Worm (Caenorhabditis elegans) whole organism, L1 larva: ENCODE measurements around the gene F23F1.4.
A peak's percentile ranks its signal among the peaks of the same experiment; 100 is the strongest.

Experiments
- C04F5.9 ChIP-seq: sonication (generic microtip); optimal IDR thresholded peaks from 2 replicates; lab custom pipeline; 2016; ENCODE audit warnings: missing genetic modification characterization, missing compliant biosample characterization
- C16A3.4 ChIP-seq: fragments of 150-350 bp; optimal IDR thresholded peaks from 2 replicates; lab custom pipeline; 2014; ENCODE audit warnings: missing biosample characterization, missing genetic modification characterization
- F16B12.6 ChIP-seq: fragments of 150-350 bp; optimal IDR thresholded peaks from 2 replicates; lab custom pipeline; 2014; ENCODE audit warnings: missing biosample characterization, missing genetic modification characterization
- aly-2 ChIP-seq: fragments of 150-350 bp; optimal IDR thresholded peaks from 2 replicates; lab custom pipeline; 2014; ENCODE audit warnings: missing biosample characterization, missing genetic modification characterization
- blmp-1 ChIP-seq: fragments of 150-350 bp; optimal IDR thresholded peaks from 2 replicates; lab custom pipeline; 2014; ENCODE audit warnings: missing biosample characterization, missing genetic modification characterization
- ceh-82 ChIP-seq, 3 experiments: fragments of 150-350 bp in 1 of 3; sonication (generic microtip) in 2 of 3; optimal IDR thresholded peaks; 2 replicates each; lab custom pipeline; 2014 to 2017; ENCODE audit warnings: missing biosample characterization in 3 of 3, missing genetic modification characterization in 3 of 3
- ceh-88 ChIP-seq: fragments of 200-800 bp; sonication (Bioruptor generic); IDR thresholded peaks from 2 replicates; pipeline ENCODE4 v1.3.6; 2022; ENCODE audit warnings: missing genetic modification characterization, missing compliant biosample characterization
- dpl-1 ChIP-seq, 3 experiments: fragments of 150-350 bp in 2 of 3; sonication (generic microtip) in 1 of 3; optimal IDR thresholded peaks; 2 replicates each; lab custom pipeline; 2014 to 2017; ENCODE audit warnings: missing biosample characterization in 3 of 3, missing genetic modification characterization in 3 of 3, missing genetic modification reagents in 3 of 3
- dsc-1 ChIP-seq: sonication (generic microtip); optimal IDR thresholded peaks from 2 replicates; lab custom pipeline; 2016; ENCODE audit warnings: mild to moderate bottlenecking, missing genetic modification characterization, missing compliant biosample characterization
- efl-1 ChIP-seq, 4 experiments: fragments of 150-350 bp; optimal IDR thresholded peaks in 3 of 4; peaks in 1 of 4; 1 replicate in 1 of 4; 2 replicates in 3 of 4; lab custom pipeline; 2014; ENCODE audit warnings: missing biosample characterization in 2 of 4, missing genetic modification characterization in 2 of 4, missing genetic modification reagents in 2 of 4
- efl-3 ChIP-seq: fragments of 200-800 bp; sonication (Bioruptor generic); optimal IDR thresholded peaks from 2 replicates; lab custom pipeline; 2018; ENCODE audit warnings: mild to moderate bottlenecking, missing genetic modification characterization, missing compliant biosample characterization
- egl-13 ChIP-seq: sonication (generic microtip); optimal IDR thresholded peaks from 2 replicates; lab custom pipeline; 2016; ENCODE audit warnings: missing genotype, missing genetic modification reagents, missing genetic modification characterization, missing compliant biosample characterization
- egl-27 ChIP-seq, 2 experiments: fragments of 150-350 bp in 1 of 2; sonication (generic microtip); optimal IDR thresholded peaks; 3 replicates each; lab custom pipeline; 2017 to 2018; ENCODE audit warnings: missing biosample characterization in 2 of 2, missing genetic modification characterization in 2 of 2, missing genetic modification reagents in 2 of 2
- elt-3 ChIP-seq, 6 experiments: fragments of 150-350 bp in 1 of 6; sonication (generic microtip); optimal IDR thresholded peaks; 2 replicates each; lab custom pipeline; 2017 to 2018; ENCODE audit warnings: missing biosample characterization in 6 of 6, missing genetic modification characterization in 6 of 6, inconsistent platforms in 1 of 6
- ets-5 ChIP-seq: fragments of 200-800 bp; sonication (Bioruptor generic); IDR thresholded peaks from 2 replicates; pipeline ENCODE4 v1.3.6; 2022; ENCODE audit warnings: missing genetic modification characterization, missing compliant biosample characterization
- fkh-10 ChIP-seq: sonication (generic microtip); optimal IDR thresholded peaks from 2 replicates; lab custom pipeline; 2017; ENCODE audit warnings: missing biosample characterization, missing genetic modification reagents, missing genetic modification characterization
- fkh-4 ChIP-seq: sonication (generic microtip); optimal IDR thresholded peaks from 2 replicates; lab custom pipeline; 2016; ENCODE audit warnings: missing compliant biosample characterization, missing genetic modification characterization, borderline replicate concordance
- fos-1 ChIP-seq: fragments of 150-350 bp; optimal IDR thresholded peaks from 2 replicates; lab custom pipeline; 2014; ENCODE audit warnings: missing biosample characterization, missing genetic modification characterization
- hlh-17 ChIP-seq: fragments of 200-800 bp; sonication (Bioruptor generic); optimal IDR thresholded peaks from 2 replicates; lab custom pipeline; 2018; ENCODE audit warnings: missing genetic modification characterization, mild to moderate bottlenecking, missing compliant biosample characterization, moderate library complexity, borderline replicate concordance
- hlh-4 ChIP-seq: sonication (generic microtip); optimal IDR thresholded peaks from 2 replicates; lab custom pipeline; 2016; ENCODE audit warnings: mild to moderate bottlenecking, missing genetic modification characterization, missing compliant biosample characterization
- irx-1 ChIP-seq: sonication (generic microtip); optimal IDR thresholded peaks from 2 replicates; lab custom pipeline; 2016; ENCODE audit warnings: missing genetic modification characterization, missing compliant biosample characterization
- isw-1 ChIP-seq: fragments of 200-800 bp; sonication (Bioruptor generic); IDR thresholded peaks from 2 replicates; pipeline ENCODE4 v1.3.6; 2022; ENCODE audit warnings: missing genetic modification characterization, missing compliant biosample characterization
- lin-13 ChIP-seq: fragments of 150-350 bp; optimal IDR thresholded peaks from 2 replicates; lab custom pipeline; 2014; ENCODE audit warnings: missing biosample characterization, missing genetic modification reagents, missing genetic modification characterization
- lin-14 ChIP-seq: fragments of 200-800 bp; sonication (Bioruptor generic); optimal IDR thresholded peaks from 2 replicates; lab custom pipeline; 2018; ENCODE audit warnings: mild to moderate bottlenecking, missing genetic modification characterization, moderate library complexity, missing compliant biosample characterization
- lin-15B ChIP-seq: fragments of 150-350 bp; sonication (generic microtip); optimal IDR thresholded peaks from 3 replicates; lab custom pipeline; 2014; ENCODE audit warnings: missing biosample characterization, missing genetic modification characterization
- lin-35 ChIP-seq, 2 experiments: fragments of 150-350 bp; optimal IDR thresholded peaks; 2 replicates each; lab custom pipeline; 2014; ENCODE audit warnings: missing biosample characterization in 2 of 2, missing genetic modification characterization in 2 of 2, missing genetic modification reagents in 2 of 2
- lin-39 ChIP-seq: fragments of 150-350 bp; optimal IDR thresholded peaks from 2 replicates; lab custom pipeline; 2014; ENCODE audit warnings: missing biosample characterization, missing genetic modification reagents, missing genetic modification characterization
- lir-3 ChIP-seq: sonication (generic microtip); optimal IDR thresholded peaks from 2 replicates; lab custom pipeline; 2016; ENCODE audit warnings: mild to moderate bottlenecking, missing genetic modification characterization, moderate library complexity, missing compliant biosample characterization; ENCODE audit not compliant: poor library complexity
- lsy-2 ChIP-seq, 2 experiments: fragments of 150-350 bp; optimal IDR thresholded peaks; 2 replicates each; lab custom pipeline; 2014; ENCODE audit warnings: missing biosample characterization in 2 of 2, missing genetic modification characterization in 2 of 2
- mep-1 ChIP-seq: fragments of 150-350 bp; optimal IDR thresholded peaks from 2 replicates; lab custom pipeline; 2014; ENCODE audit warnings: missing biosample characterization, missing genetic modification characterization
- nhr-11 ChIP-seq: fragments of 150-350 bp; optimal IDR thresholded peaks from 2 replicates; lab custom pipeline; 2014; ENCODE audit warnings: missing biosample characterization, missing genetic modification characterization
- nhr-12 ChIP-seq: sonication (generic microtip); optimal IDR thresholded peaks from 2 replicates; lab custom pipeline; 2017; ENCODE audit warnings: missing biosample characterization, missing genetic modification characterization
- nhr-20 ChIP-seq: sonication (generic microtip); optimal IDR thresholded peaks from 2 replicates; lab custom pipeline; 2016; ENCODE audit warnings: mild to moderate bottlenecking, missing genetic modification characterization, missing compliant biosample characterization
- nhr-28 ChIP-seq: fragments of 150-350 bp; optimal IDR thresholded peaks from 2 replicates; lab custom pipeline; 2014; ENCODE audit warnings: missing biosample characterization, missing genetic modification characterization
- nhr-47 ChIP-seq: sonication (generic microtip); optimal IDR thresholded peaks from 2 replicates; lab custom pipeline; 2016; ENCODE audit warnings: mild to moderate bottlenecking, missing genetic modification characterization, moderate library complexity, missing compliant biosample characterization
- nhr-84 ChIP-seq: sonication (generic microtip); optimal IDR thresholded peaks from 2 replicates; lab custom pipeline; 2017; ENCODE audit warnings: missing biosample characterization, missing genetic modification characterization
- nhr-85 ChIP-seq: sonication (generic microtip); peaks from one replicate; lab custom pipeline; 2016; ENCODE audit warnings: missing genetic modification characterization, inconsistent platforms, missing compliant biosample characterization
- nhr-90 ChIP-seq: sonication (generic microtip); optimal IDR thresholded peaks from 2 replicates; lab custom pipeline; 2016; ENCODE audit warnings: mild to moderate bottlenecking, missing genetic modification characterization, missing compliant biosample characterization; ENCODE audit not compliant: poor library complexity
- pqm-1 ChIP-seq: sonication (generic microtip); optimal IDR thresholded peaks from 3 replicates; lab custom pipeline; 2017; ENCODE audit warnings: missing biosample characterization, missing genetic modification characterization
- rnt-1 ChIP-seq: sonication (generic microtip); optimal IDR thresholded peaks from 2 replicates; lab custom pipeline; 2016; ENCODE audit warnings: mild to moderate bottlenecking, missing genetic modification characterization, moderate library complexity, missing compliant biosample characterization
- snpc-4 ChIP-seq: fragments of 150-350 bp; optimal IDR thresholded peaks from 2 replicates; lab custom pipeline; 2014; ENCODE audit warnings: missing biosample characterization, missing genetic modification characterization
- snu-23 ChIP-seq: sonication (generic microtip); optimal IDR thresholded peaks from 2 replicates; lab custom pipeline; 2016; ENCODE audit warnings: missing genetic modification characterization, missing compliant biosample characterization
- swsn-7 ChIP-seq: sonication (generic microtip); optimal IDR thresholded peaks from 2 replicates; lab custom pipeline; 2016; ENCODE audit warnings: missing genetic modification characterization, missing compliant biosample characterization
- tbx-2 ChIP-seq: sonication (generic microtip); optimal IDR thresholded peaks from 2 replicates; lab custom pipeline; 2016; ENCODE audit warnings: missing genetic modification characterization, missing compliant biosample characterization
- tlp-1 ChIP-seq: fragments of 150-350 bp; optimal IDR thresholded peaks from 2 replicates; lab custom pipeline; 2014; ENCODE audit warnings: missing biosample characterization, missing genetic modification characterization
- unc-62 ChIP-seq: fragments of 150-350 bp; optimal IDR thresholded peaks from 2 replicates; lab custom pipeline; 2014; ENCODE audit warnings: missing biosample characterization, missing genetic modification reagents, missing genetic modification characterization
- vab-15 ChIP-seq: sonication (generic microtip); optimal IDR thresholded peaks from 2 replicates; lab custom pipeline; 2017; ENCODE audit warnings: missing genotype, mild to moderate bottlenecking, missing genetic modification characterization, missing compliant biosample characterization
- xbp-1 ChIP-seq: sonication (generic microtip); optimal IDR thresholded peaks from 2 replicates; lab custom pipeline; 2016; ENCODE audit warnings: missing genetic modification characterization, missing compliant biosample characterization
- zip-4 ChIP-seq: fragments of 200-800 bp; sonication (Bioruptor generic); optimal IDR thresholded peaks from 2 replicates; lab custom pipeline; 2018; ENCODE audit warnings: mild to moderate bottlenecking, missing genetic modification characterization, moderate library complexity, missing compliant biosample characterization

The F23F1.4 gene

DNA sequence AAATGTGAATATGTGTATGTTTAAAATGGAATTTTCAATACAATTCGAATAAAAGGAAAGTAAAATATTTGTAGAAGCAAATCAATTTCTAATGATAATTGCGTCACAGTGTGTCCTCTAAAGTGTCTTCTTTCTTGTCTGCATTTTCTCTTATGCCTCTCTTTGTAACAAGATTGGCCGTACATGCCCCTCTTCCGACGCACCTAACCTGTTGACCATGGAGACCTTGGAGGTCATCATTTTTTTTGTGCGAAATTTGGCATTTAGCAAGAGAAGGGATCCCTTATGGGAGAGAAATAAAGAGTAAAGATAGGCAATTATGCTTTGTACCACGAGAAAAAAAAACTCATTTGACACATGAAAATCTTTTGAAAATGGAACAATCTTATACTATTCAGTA is at the start of gene F23F1.4:
Gene F23F1.4 (minus strand): TSS at position 141 of the 400 bp plus-strand sequence.
- TF ChIP-seq tbx-2 (tag; lab: Kevin White, UChicago) (no peak), dpl-1 (GFP tag; optimal IDR thresholded peaks at IDR 0.05; lab: Kevin White, UChicago) (no peak), unc-62 (GFP tag; lab: Kevin White, UChicago) (no peak), lin-15B (tag; lab: Kevin White, UChicago) (no peak), F16B12.6 (tag; lab: Kevin White, UChicago) (no peak), ets-5 (GFP tag; lab: Robert Waterston, UW) (no peak), egl-27 (tag; optimal IDR thresholded peaks at IDR 0.05; lab: Kevin White, UChicago) (no peak), nhr-20 (tag; lab: Kevin White, UChicago) (no peak), xbp-1 (tag; lab: Kevin White, UChicago) (no peak), fkh-10 (GFP tag; lab: Kevin White, UChicago) (no peak), C04F5.9 (no peak), ceh-82 (tag; optimal IDR thresholded peaks at IDR 0.05; lab: Kevin White, UChicago) (no peak), pqm-1 (no peak), elt-3 (tag; optimal IDR thresholded peaks at IDR 0.05; lab: Kevin White, UChicago) (no peak), fos-1 (no peak), lin-39 (tag; lab: Kevin White, UChicago) (no peak), nhr-28 (no peak), C16A3.4 (no peak), hlh-17 (GFP tag; lab: Kevin White, UChicago) (no peak), nhr-85 (peak; percentile 82), lir-3 (tag; lab: Kevin White, UChicago) (no peak), efl-1 (optimal IDR thresholded peaks at IDR 0.05; lab: Kevin White, UChicago) (no peak), efl-1 (GFP tag; optimal IDR thresholded peaks at IDR 0.05 in 1 of 2; lab: Kevin White, UChicago) (peak in 1 of 2 experiments; percentile 69), efl-3 (GFP tag; lab: Kevin White, UChicago) (no peak), dsc-1 (tag; lab: Kevin White, UChicago) (no peak), hlh-4 (no peak), nhr-12 (no peak), zip-4 (GFP tag; lab: Kevin White, UChicago) (no peak), fkh-4 (tag; lab: Kevin White, UChicago) (no peak), rnt-1 (tag; lab: Kevin White, UChicago) (no peak), lin-35 (GFP tag; optimal IDR thresholded peaks at IDR 0.05; lab: Kevin White, UChicago) (no peak), ceh-88 (GFP tag; lab: Robert Waterston, UW) (no peak), nhr-90 (no peak), mep-1 (tag; lab: Kevin White, UChicago) (no peak), blmp-1 (tag; lab: Kevin White, UChicago) (peak; percentile 49), tlp-1 (tag; lab: Kevin White, UChicago) (no peak), lin-14 (GFP tag; lab: Kevin White, UChicago) (peak; percentile 25), nhr-47 (tag; lab: Kevin White, UChicago) (no peak), snpc-4 (tag; lab: Kevin White, UChicago) (no peak), isw-1 (GFP tag; lab: Robert Waterston, UW) (no peak), nhr-84 (tag; lab: Kevin White, UChicago) (no peak), swsn-7 (tag; lab: Kevin White, UChicago) (no peak), egl-13 (tag; lab: Kevin White, UChicago) (no peak), nhr-11 (tag; lab: Kevin White, UChicago) (no peak), snu-23 (GFP tag; lab: Kevin White, UChicago) (peak; percentile 34), vab-15 (tag; lab: Kevin White, UChicago) (no peak), aly-2 (tag; lab: Kevin White, UChicago) (no peak), lin-13 (GFP tag; lab: Kevin White, UChicago) (no peak), irx-1 (tag; lab: Kevin White, UChicago) (peak; percentile 13), lsy-2 (tag; optimal IDR thresholded peaks at IDR 0.05; lab: Kevin White, UChicago) (no peak)
- TF ChIP-seq, all 84 proteins: peak for 6
